Fruit fly (Drosophila melanogaster): ENCODE data around the gene CG4928.

DNA sequence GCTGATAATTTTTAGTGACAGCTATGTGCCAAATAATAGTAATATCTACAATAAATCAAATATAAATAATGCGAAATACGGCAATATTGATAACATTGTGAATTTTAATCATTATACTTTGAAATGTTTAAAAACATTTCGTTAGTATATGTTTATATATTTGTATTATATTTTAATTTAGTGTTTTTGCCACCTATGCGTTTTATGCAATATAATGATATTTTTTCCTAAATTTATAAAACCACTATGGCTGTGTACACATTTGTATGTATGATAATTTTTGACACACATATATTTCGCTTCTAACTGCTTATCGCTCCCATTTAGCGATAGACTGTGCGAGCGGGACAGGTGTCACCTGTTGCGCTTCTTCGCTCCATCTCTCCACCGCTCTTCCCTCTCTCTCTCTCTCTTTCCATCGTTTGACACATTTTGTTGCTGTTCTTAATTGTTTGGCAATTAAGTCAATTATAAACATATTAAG is 31.1 kb downstream of the CG4928 start:
- TF ChIP-seq Myc (optimal IDR thresholded peaks at IDR 0.05) (no peak), N (GFP tag; optimal IDR thresholded peaks at IDR 0.05) (no peak), lola (GFP tag; optimal IDR thresholded peaks at IDR 0.05) (no peak), Abd-B (GFP tag; optimal IDR thresholded peaks at IDR 0.05) (no peak), rgr (GFP tag; optimal IDR thresholded peaks at IDR 0.05) (peak; percentile 45), GATAd (GFP tag; optimal IDR thresholded peaks at IDR 0.05) (no peak), pan (optimal IDR thresholded peaks at IDR 0.05) (no peak), Hr78 (GFP tag; optimal IDR thresholded peaks at IDR 0.05) (no peak), jim (GFP tag; optimal IDR thresholded peaks at IDR 0.05) (no peak), usp (GFP tag; optimal IDR thresholded peaks at IDR 0.05) (no peak), sage (GFP tag; optimal IDR thresholded peaks at IDR 0.05) (no peak), CG9705 (GFP tag; optimal IDR thresholded peaks at IDR 0.05) (no peak), Dfd (GFP tag; optimal IDR thresholded peaks at IDR 0.05) (no peak), fru (GFP tag; optimal IDR thresholded peaks at IDR 0.05) (peak; percentile 12)
